Worm (Caenorhabditis elegans) whole organism, L4 larva: ENCODE measurements around the gene srd-15.

Experiments
- F10B5.3 ChIP-seq: sonication (generic microtip); optimal IDR thresholded peaks from 2 replicates; lab custom pipeline; 2016; ENCODE audit warnings: mild to moderate bottlenecking, missing genetic modification characterization, missing compliant biosample characterization
- F37D6.2 ChIP-seq: sonication (generic microtip); optimal IDR thresholded peaks from 2 replicates; lab custom pipeline; 2016; ENCODE audit warnings: mild to moderate bottlenecking, missing genetic modification characterization, missing compliant biosample characterization
- F49E8.2 ChIP-seq: sonication (generic microtip); optimal IDR thresholded peaks from 2 replicates; lab custom pipeline; 2016; ENCODE audit warnings: missing compliant biosample characterization, mild to moderate bottlenecking, missing genetic modification characterization, borderline replicate concordance
- aha-1 ChIP-seq: fragments of 150-350 bp; peaks from one replicate; lab custom pipeline; 2014; ENCODE audit warnings: missing biosample characterization, missing genetic modification characterization
- ama-1 ChIP-seq: fragments of 150-350 bp; optimal IDR thresholded peaks from 2 replicates; lab custom pipeline; 2014; ENCODE audit warnings: inconsistent platforms, mixed read lengths
- arid-1 ChIP-seq: fragments of 200-800 bp; sonication (Bioruptor generic); conservative IDR thresholded peaks from 2 replicates; pipeline ENCODE4 v1.3.6; 2022; ENCODE audit warnings: missing genetic modification reagents, missing genetic modification characterization, missing compliant biosample characterization
- ceh-32 ChIP-seq: sonication (generic microtip); optimal IDR thresholded peaks from 2 replicates; lab custom pipeline; 2016; ENCODE audit warnings: mild to moderate bottlenecking, missing genetic modification characterization, missing compliant biosample characterization; ENCODE audit not compliant: poor library complexity
- ceh-62 ChIP-seq: sonication (generic microtip); optimal IDR thresholded peaks from 2 replicates; lab custom pipeline; 2017; ENCODE audit warnings: missing biosample characterization, missing genetic modification characterization
- ceh-82 ChIP-seq: sonication (generic microtip); optimal IDR thresholded peaks from 2 replicates; lab custom pipeline; 2017; ENCODE audit warnings: missing biosample characterization, missing genetic modification characterization
- cey-2 ChIP-seq: sonication (generic microtip); optimal IDR thresholded peaks from 3 replicates; lab custom pipeline; 2017; ENCODE audit warnings: missing genetic modification characterization, mild to moderate bottlenecking, missing compliant biosample characterization, antibody characterized with exemption, borderline replicate concordance; ENCODE audit not compliant: insufficient read depth
- daf-16 ChIP-seq, 3 experiments: sonication (generic microtip); optimal IDR thresholded peaks; 2 replicates each; lab custom pipeline; 2016 to 2017; ENCODE audit warnings: missing genetic modification characterization in 3 of 3, missing genetic modification reagents in 3 of 3, mild to moderate bottlenecking in 2 of 3, missing compliant biosample characterization in 2 of 3, missing biosample characterization in 1 of 3, moderate library complexity in 1 of 3
- duxl-1 ChIP-seq: sonication (generic microtip); optimal IDR thresholded peaks from 2 replicates; lab custom pipeline; 2016; ENCODE audit warnings: mild to moderate bottlenecking, missing genetic modification characterization, moderate library complexity, missing compliant biosample characterization; ENCODE audit not compliant: poor library complexity
- dve-1 ChIP-seq: sonication (generic microtip); optimal IDR thresholded peaks from 2 replicates; lab custom pipeline; 2017; ENCODE audit warnings: antibody characterized with exemption, mild to moderate bottlenecking, missing genetic modification characterization, missing compliant biosample characterization; ENCODE audit not compliant: insufficient read depth
- fos-1 ChIP-seq: fragments of 150-350 bp; optimal IDR thresholded peaks from 2 replicates; lab custom pipeline; 2014; ENCODE audit warnings: missing biosample characterization, missing genetic modification characterization
- gei-8 ChIP-seq: fragments of 200-800 bp; sonication (Bioruptor generic); optimal IDR thresholded peaks from 2 replicates; lab custom pipeline; 2018; ENCODE audit warnings: mild to moderate bottlenecking, missing genetic modification characterization, missing compliant biosample characterization
- lim-7 ChIP-seq: fragments of 200-800 bp; sonication (Bioruptor generic); IDR thresholded peaks from 2 replicates; pipeline ENCODE4 v1.3.6; 2022; ENCODE audit warnings: missing genetic modification characterization, missing compliant biosample characterization
- lin-1 ChIP-seq: fragments of 200-800 bp; sonication (Bioruptor generic); IDR thresholded peaks from 2 replicates; pipeline ENCODE4 v1.3.6; 2022; ENCODE audit warnings: missing genetic modification reagents, missing genetic modification characterization, missing compliant biosample characterization
- lin-13 ChIP-seq: fragments of 150-350 bp; optimal IDR thresholded peaks from 2 replicates; lab custom pipeline; 2014; ENCODE audit warnings: missing biosample characterization, missing genetic modification reagents, missing genetic modification characterization
- lin-15B ChIP-seq: fragments of 150-350 bp; sonication (generic microtip); optimal IDR thresholded peaks from 3 replicates; lab custom pipeline; 2014; ENCODE audit warnings: missing biosample characterization, missing genetic modification characterization
- lin-39 ChIP-seq: fragments of 150-350 bp; optimal IDR thresholded peaks from 2 replicates; lab custom pipeline; 2014; ENCODE audit warnings: missing biosample characterization, missing genetic modification reagents, missing genetic modification characterization
- lir-3 ChIP-seq: sonication (generic microtip); optimal IDR thresholded peaks from 2 replicates; lab custom pipeline; 2016; ENCODE audit warnings: mild to moderate bottlenecking, missing genetic modification characterization, missing compliant biosample characterization
- madf-9 ChIP-seq: fragments of 200-800 bp; sonication (Bioruptor generic); conservative IDR thresholded peaks from 2 replicates; pipeline ENCODE4 v1.3.6; 2022; ENCODE audit warnings: missing genetic modification reagents, missing genetic modification characterization, missing compliant biosample characterization
- mdt-29 ChIP-seq: fragments of 200-800 bp; sonication (Bioruptor generic); IDR thresholded peaks from 2 replicates; pipeline ENCODE4 v1.3.6; 2022; ENCODE audit warnings: missing genetic modification reagents, missing genetic modification characterization, missing compliant biosample characterization
- mxl-2 ChIP-seq: fragments of 200-800 bp; sonication (Bioruptor generic); conservative IDR thresholded peaks from 2 replicates; pipeline ENCODE4 v1.3.6; 2022; ENCODE audit warnings: missing genetic modification reagents, missing genetic modification characterization, missing compliant biosample characterization
- mxl-3 ChIP-seq: fragments of 200-800 bp; sonication (Bioruptor generic); optimal IDR thresholded peaks from 2 replicates; lab custom pipeline; 2018; ENCODE audit warnings: mild to moderate bottlenecking, missing genetic modification characterization, missing compliant biosample characterization
- nhr-10 ChIP-seq: fragments of 150-350 bp; optimal IDR thresholded peaks from 2 replicates; lab custom pipeline; 2014; ENCODE audit warnings: missing biosample characterization, missing genetic modification characterization
- nhr-102 ChIP-seq: sonication (generic microtip); optimal IDR thresholded peaks from 2 replicates; lab custom pipeline; 2016; ENCODE audit warnings: mild to moderate bottlenecking, missing genetic modification characterization, moderate library complexity, missing compliant biosample characterization
- nhr-237 ChIP-seq: sonication (generic microtip); optimal IDR thresholded peaks from 2 replicates; lab custom pipeline; 2017; ENCODE audit warnings: missing biosample characterization, missing genetic modification characterization
- nhr-28 ChIP-seq: fragments of 150-350 bp; optimal IDR thresholded peaks from 2 replicates; lab custom pipeline; 2014; ENCODE audit warnings: missing biosample characterization, missing genetic modification characterization
- nhr-48 ChIP-seq: sonication (generic microtip); optimal IDR thresholded peaks from 2 replicates; lab custom pipeline; 2016; ENCODE audit warnings: mild to moderate bottlenecking, missing genetic modification characterization, missing compliant biosample characterization
- nhr-6 ChIP-seq: fragments of 150-350 bp; optimal IDR thresholded peaks from 2 replicates; lab custom pipeline; 2014; ENCODE audit warnings: missing biosample characterization, missing genetic modification characterization
- nhr-77 ChIP-seq: fragments of 150-350 bp; optimal IDR thresholded peaks from 2 replicates; lab custom pipeline; 2014; ENCODE audit warnings: missing biosample characterization, missing genetic modification characterization
- pqm-1 ChIP-seq: sonication (generic microtip); optimal IDR thresholded peaks from 2 replicates; lab custom pipeline; 2017; ENCODE audit warnings: missing biosample characterization, missing genetic modification characterization
- saeg-2 ChIP-seq: fragments of 200-800 bp; sonication (Bioruptor generic); IDR thresholded peaks from 2 replicates; pipeline ENCODE4 v1.3.6; 2022; ENCODE audit warnings: missing genetic modification reagents, missing genetic modification characterization, missing compliant biosample characterization
- snpc-1.2 ChIP-seq: fragments of 200-800 bp; sonication (Bioruptor generic); IDR thresholded peaks from 2 replicates; pipeline ENCODE4 v1.3.6; 2022; ENCODE audit warnings: missing genetic modification reagents, missing genetic modification characterization, missing compliant biosample characterization
- unc-130 ChIP-seq: sonication (generic microtip); optimal IDR thresholded peaks from 2 replicates; lab custom pipeline; 2016; ENCODE audit warnings: missing genetic modification reagents, missing genetic modification characterization, missing compliant biosample characterization
- zfp-3 ChIP-seq: fragments of 200-800 bp; sonication (Bioruptor generic); conservative IDR thresholded peaks from 2 replicates; pipeline ENCODE4 v1.3.6; 2022; ENCODE audit warnings: missing genetic modification reagents, missing genetic modification characterization, missing compliant biosample characterization
- zip-2 ChIP-seq: fragments of 150-350 bp; optimal IDR thresholded peaks from 2 replicates; lab custom pipeline; 2014; ENCODE audit warnings: missing biosample characterization, missing genetic modification characterization

srd-15 gene

DNA sequence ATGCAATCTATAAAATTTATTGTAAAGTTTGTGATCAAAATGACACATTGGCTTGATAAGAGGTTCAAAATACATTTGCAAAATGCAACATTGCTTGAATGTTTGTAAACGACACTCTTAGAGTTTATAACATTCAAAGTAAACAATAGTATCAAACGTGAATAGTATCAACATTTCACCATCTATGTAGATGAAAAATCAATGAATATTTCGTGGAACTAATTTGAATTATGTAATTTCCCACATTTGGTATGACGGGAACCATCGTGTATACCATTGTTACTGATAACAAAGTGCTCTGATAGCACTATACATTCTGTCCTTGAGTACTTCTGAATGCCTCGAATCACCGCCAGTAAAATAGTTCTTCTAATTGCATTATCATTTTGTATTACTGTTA lies 24.4 kb upstream of the srd-15 start, which contains the start of gene galt-1:
Gene galt-1, plus strand, starts transcription at position 318 of the 400 bp plus-strand sequence.
- TF ChIP-seq lin-1 (GFP tag; lab: Robert Waterston, UW) (no peak), dve-1 (tag; lab: Kevin White, UChicago) (peak; percentile 25), nhr-28 (tag; lab: Kevin White, UChicago) (peak; percentile 50), pqm-1 (tag; lab: Kevin White, UChicago) (peak; percentile 52), nhr-102 (tag; lab: Kevin White, UChicago) (no peak), zfp-3 (no peak), lin-39 (tag; lab: Kevin White, UChicago) (no peak), daf-16 (GFP tag; optimal IDR thresholded peaks at IDR 0.05; lab: Kevin White, UChicago) (no peak), daf-16 (tag; optimal IDR thresholded peaks at IDR 0.05; lab: Kevin White, UChicago) (peak; percentile 63), F10B5.3 (no peak), nhr-77 (peak; percentile 31)

DNA sequence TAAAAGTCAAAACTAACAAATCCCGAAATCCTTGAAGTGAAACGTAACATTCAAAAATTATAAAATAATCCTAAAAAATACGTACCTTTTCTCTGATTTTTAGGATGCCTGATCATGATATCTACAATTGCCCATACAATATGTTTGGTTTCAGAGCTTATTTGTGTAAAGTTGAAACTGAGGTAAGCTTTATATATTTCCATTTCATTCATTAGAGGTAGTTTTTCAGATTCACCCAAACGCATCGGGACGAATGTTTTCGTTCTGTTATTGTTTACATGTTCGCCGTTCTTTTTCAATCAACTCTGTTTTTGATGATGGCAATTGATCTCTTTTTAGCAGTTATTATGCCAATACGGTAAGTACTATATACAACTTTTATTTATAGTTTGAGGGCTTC lies 21.9 kb upstream of the srd-15 start:
- TF ChIP-seq lim-7, result no peak
- TF ChIP-seq F37D6.2 (tag; lab: Kevin White, UChicago), result no peak
- TF ChIP-seq zip-2 (tag; lab: Kevin White, UChicago), result no peak
- peak; percentile 50 for TF ChIP-seq aha-1 (tag; lab: Kevin White, UChicago)

DNA sequence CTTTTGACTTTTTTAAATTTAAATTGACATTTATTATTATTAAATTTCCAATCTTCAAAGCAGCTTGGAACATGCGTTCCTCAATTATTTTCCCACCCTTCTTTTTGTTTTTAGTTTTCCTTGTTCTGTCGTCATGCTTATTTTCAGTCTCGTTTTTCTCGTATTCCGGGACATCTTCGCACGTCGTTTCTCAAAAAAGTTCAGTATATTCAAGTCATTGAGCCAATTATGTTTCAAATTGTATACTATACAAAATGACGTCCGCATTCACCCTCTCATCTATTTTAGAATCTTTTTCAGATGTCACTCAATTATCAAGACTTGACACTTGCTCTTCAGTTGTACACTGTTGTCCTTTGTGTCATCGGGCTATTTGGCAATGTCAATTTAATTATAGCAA lies 21.2 kb upstream of the srd-15 start, which contains the start of gene srsx-17:
Gene srsx-17, plus strand, starts transcription at position 301 of the 400 bp plus-strand sequence.
- TF ChIP-seq nhr-10 (tag; lab: Kevin White, UChicago), result no peak
- TF ChIP-seq madf-9 (GFP tag; lab: Robert Waterston, UW), result no peak
- no peak for TF ChIP-seq lin-15B (tag; lab: Kevin White, UChicago)
- TF ChIP-seq zip-2 (tag; lab: Kevin White, UChicago), result no peak
- no peak for TF ChIP-seq lin-13 (GFP tag; lab: Kevin White, UChicago)
- no peak for TF ChIP-seq aha-1 (tag; lab: Kevin White, UChicago)
- no peak for TF ChIP-seq ceh-32 (tag; lab: Kevin White, UChicago)
- TF ChIP-seq saeg-2 (GFP tag; lab: Robert Waterston, UW), result no peak
- TF ChIP-seq nhr-237, result no peak
- no peak for TF ChIP-seq duxl-1 (tag; lab: Kevin White, UChicago)
- no peak for TF ChIP-seq F49E8.2 (tag; lab: Kevin White, UChicago)
- TF ChIP-seq ama-1 (lab: Kevin White, UChicago), result no peak
- TF ChIP-seq mdt-29, result no peak
- no peak for TF ChIP-seq gei-8 (GFP tag; lab: Kevin White, UChicago)
- TF ChIP-seq nhr-6, result no peak
- TF ChIP-seq lir-3, result no peak
- no peak for TF ChIP-seq ceh-62

DNA sequence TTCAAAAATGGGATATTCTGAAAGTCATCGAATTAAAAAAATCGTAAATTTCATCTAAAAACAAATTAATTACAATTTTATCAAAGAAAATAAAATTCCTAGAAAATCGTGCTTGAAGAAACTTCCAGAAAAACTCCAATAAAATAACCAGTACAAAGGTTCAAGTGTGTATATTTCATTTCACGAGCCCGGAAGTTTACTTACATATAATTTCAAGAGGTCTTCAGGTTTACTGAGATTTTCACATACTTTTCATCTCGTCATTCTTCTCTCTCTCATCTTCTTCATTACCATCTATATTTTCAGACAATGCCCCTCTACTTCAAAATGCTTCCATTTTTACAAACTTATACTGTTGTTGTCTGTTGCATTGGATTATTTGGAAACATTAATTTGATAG lies 16.1 kb upstream of the srd-15 start, which contains the start of gene srsx-18:
Gene srsx-18, plus strand, starts transcription at position 301 of the 400 bp plus-strand sequence.
- TF ChIP-seq fos-1 (tag; lab: Kevin White, UChicago), result no peak
- TF ChIP-seq duxl-1 (tag; lab: Kevin White, UChicago), result no peak
- TF ChIP-seq mdt-29, result no peak
- TF ChIP-seq, all 104 proteins: peak for 0

DNA sequence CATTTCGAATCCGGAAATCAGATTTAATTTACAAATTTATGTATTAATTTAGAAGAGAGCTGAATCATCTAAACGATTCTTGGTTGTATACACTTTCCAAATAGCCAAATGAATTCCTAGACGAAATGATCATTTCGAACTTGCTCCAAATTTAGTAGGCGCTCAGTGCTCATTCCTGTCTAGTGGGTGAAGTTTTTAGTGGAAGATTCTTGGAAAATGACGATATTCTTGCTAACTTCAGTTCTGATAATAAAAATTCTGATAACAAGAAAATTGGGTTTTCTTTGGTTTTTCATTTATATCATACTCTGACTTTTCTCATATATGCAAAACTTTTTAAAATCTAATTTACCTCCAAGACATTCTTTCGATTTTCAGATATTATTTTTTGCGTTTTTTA lies 15.6 kb upstream of the srd-15 start:
- no peak for TF ChIP-seq ceh-62
- TF ChIP-seq nhr-48 (tag; lab: Kevin White, UChicago), result no peak
- no peak for TF ChIP-seq madf-9 (GFP tag; lab: Robert Waterston, UW)
- TF ChIP-seq arid-1 (GFP tag; lab: Robert Waterston, UW), result no peak
- TF ChIP-seq snpc-1.2 (GFP tag; lab: Robert Waterston, UW), result no peak
- no peak for TF ChIP-seq cey-2 (tag; lab: Kevin White, UChicago)
- no peak for TF ChIP-seq unc-130 (GFP tag; lab: Kevin White, UChicago)
- no peak for TF ChIP-seq mxl-3 (GFP tag; lab: Kevin White, UChicago)
- no peak for TF ChIP-seq ceh-82 (tag; lab: Kevin White, UChicago)
- TF ChIP-seq mxl-2 (GFP tag; lab: Robert Waterston, UW), result no peak
